Worm (Caenorhabditis elegans): ENCODE results near the gene lron-4.
A peak's percentile ranks its signal among the peaks of the same experiment; 100 is the strongest.

lron-4 gene

ce11 chrII:8128273-8129039 is 16.5 kb upstream of the lron-4 start:
- peak; percentile 26 for TF ChIP-seq gmeb-1 (tag; optimal IDR thresholded peaks at IDR 0.05)
- TF ChIP-seq mab-5 (tag; optimal IDR thresholded peaks at IDR 0.05), result no peak
- TF ChIP-seq sma-9 (GFP tag; optimal IDR thresholded peaks at IDR 0.05), result peak; percentile 95
- TF ChIP-seq sma-9 (tag; optimal IDR thresholded peaks at IDR 0.05), result no peak
- TF ChIP-seq fos-1 (tag; optimal IDR thresholded peaks at IDR 0.05), result peak; percentile 29
- TF ChIP-seq unc-55 (GFP tag; optimal IDR thresholded peaks at IDR 0.05), result peak; percentile 44
- no peak for TF ChIP-seq Y55F3AM.14 (GFP tag; optimal IDR thresholded peaks at IDR 0.05)
- no peak for TF ChIP-seq ztf-1 (GFP tag; conservative IDR thresholded peaks at IDR 0.05)
- peak; percentile 45 for TF ChIP-seq C34F6.9 (tag; optimal IDR thresholded peaks at IDR 0.05)
- TF ChIP-seq F13H6.1 (tag; optimal IDR thresholded peaks at IDR 0.05), result peak; percentile 64
- peak; percentile 40 for TF ChIP-seq sma-3 (GFP tag; optimal IDR thresholded peaks at IDR 0.05)
- no peak for TF ChIP-seq lin-39 (tag; optimal IDR thresholded peaks at IDR 0.05)
- TF ChIP-seq sem-4 (tag; optimal IDR thresholded peaks at IDR 0.05), result peak; percentile 56
- no peak for TF ChIP-seq nhr-237 (tag; optimal IDR thresholded peaks at IDR 0.05)
- no peak for TF ChIP-seq zag-1 (tag; optimal IDR thresholded peaks at IDR 0.05)
- no peak for TF ChIP-seq peb-1 (tag; optimal IDR thresholded peaks at IDR 0.05)
- peak; percentile 99 for TF ChIP-seq nhr-129 (tag; optimal IDR thresholded peaks at IDR 0.05)
- TF ChIP-seq ztf-4 (tag; optimal IDR thresholded peaks at IDR 0.05), result peak; percentile 45
- no peak for TF ChIP-seq unc-39 (tag; optimal IDR thresholded peaks at IDR 0.05)
- TF ChIP-seq mbf-1 (tag; optimal IDR thresholded peaks at IDR 0.05), result no peak
- TF ChIP-seq nhr-11 (tag; optimal IDR thresholded peaks at IDR 0.05), result no peak
- peak; percentile 1 for TF ChIP-seq lin-13 (GFP tag; optimal IDR thresholded peaks at IDR 0.05)
- no peak for TF ChIP-seq aly-2 (tag; optimal IDR thresholded peaks at IDR 0.05)
- TF ChIP-seq lsy-2 (tag; optimal IDR thresholded peaks at IDR 0.05), result peak; percentile 34 to 44
- TF ChIP-seq ceh-82 (tag; optimal IDR thresholded peaks at IDR 0.05), result no peak
- no peak for TF ChIP-seq R02D3.7 (tag; optimal IDR thresholded peaks at IDR 0.05)
- no peak for TF ChIP-seq elt-1 (tag; optimal IDR thresholded peaks at IDR 0.05)
- TF ChIP-seq nhr-25 (tag; optimal IDR thresholded peaks at IDR 0.05), result peak; percentile 92
- TF ChIP-seq crh-2 (tag; optimal IDR thresholded peaks at IDR 0.05), result peak; percentile 81
- TF ChIP-seq unc-62 (GFP tag; optimal IDR thresholded peaks at IDR 0.05), result peak; percentile 36
- TF ChIP-seq nhr-21 (tag; optimal IDR thresholded peaks at IDR 0.05), result peak; percentile 63
- TF ChIP-seq nhr-12 (tag; optimal IDR thresholded peaks at IDR 0.05), result no peak
- no peak for TF ChIP-seq elt-3 (tag; optimal IDR thresholded peaks at IDR 0.05)
- TF ChIP-seq ceh-16 (tag; optimal IDR thresholded peaks at IDR 0.05), result peak; percentile 58
- TF ChIP-seq nhr-6 (tag; optimal IDR thresholded peaks at IDR 0.05), result peak; percentile 84
- no peak for TF ChIP-seq nhr-23 (tag; optimal IDR thresholded peaks at IDR 0.05)
- peak; percentile 6 for TF ChIP-seq blmp-1 (tag; optimal IDR thresholded peaks at IDR 0.05; ENCODE audit: insufficient read depth)
- peak; percentile 20 for TF ChIP-seq egl-27 (tag; optimal IDR thresholded peaks at IDR 0.05)
- TF ChIP-seq snpc-4 (tag; optimal IDR thresholded peaks at IDR 0.05), result no peak

DNA sequence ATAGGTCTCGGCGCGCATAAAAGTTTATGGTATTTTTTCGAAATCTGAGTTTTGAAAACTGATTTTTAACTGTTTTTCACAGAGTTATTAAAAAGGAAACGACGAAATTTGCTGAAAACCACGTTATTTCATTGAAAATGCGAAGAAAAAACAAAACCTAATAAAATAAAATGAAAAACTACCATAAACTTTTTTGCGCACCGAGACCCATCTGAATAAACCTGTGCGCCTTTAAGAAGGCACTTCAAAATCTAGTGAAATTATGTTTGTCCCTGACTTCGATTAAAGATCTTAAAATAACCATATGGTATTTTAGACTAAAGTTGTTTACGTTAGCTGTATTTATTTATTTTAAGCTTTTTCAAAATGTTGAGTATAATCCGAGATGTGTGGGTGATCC is 15.8 kb upstream of the lron-4 start:
- TF ChIP-seq ZK546.5 (tag; optimal IDR thresholded peaks at IDR 0.05), result no peak
- no peak for TF ChIP-seq lin-13 (GFP tag; optimal IDR thresholded peaks at IDR 0.05)
- TF ChIP-seq mbf-1 (tag; optimal IDR thresholded peaks at IDR 0.05), result no peak
- TF ChIP-seq unc-39 (tag; optimal IDR thresholded peaks at IDR 0.05), result no peak
- TF ChIP-seq snpc-4 (tag; optimal IDR thresholded peaks at IDR 0.05), result no peak
- TF ChIP-seq alr-1 (tag; optimal IDR thresholded peaks at IDR 0.05), result no peak
- TF ChIP-seq ama-1 (optimal IDR thresholded peaks at IDR 0.05), result no peak
- TF ChIP-seq nhr-10 (tag; optimal IDR thresholded peaks at IDR 0.05), result no peak
- TF ChIP-seq nhr-21 (tag; optimal IDR thresholded peaks at IDR 0.05), result no peak
- TF ChIP-seq sma-3 (GFP tag; optimal IDR thresholded peaks at IDR 0.05), result no peak
- TF ChIP-seq elt-3 (tag; optimal IDR thresholded peaks at IDR 0.05), result no peak
- no peak for TF ChIP-seq unc-62 (GFP tag; optimal IDR thresholded peaks at IDR 0.05)
- TF ChIP-seq ceh-82 (tag; optimal IDR thresholded peaks at IDR 0.05), result no peak
- no peak for TF ChIP-seq nhr-129 (tag; optimal IDR thresholded peaks at IDR 0.05)
- no peak for TF ChIP-seq unc-55 (GFP tag; optimal IDR thresholded peaks at IDR 0.05)
- TF ChIP-seq elt-1 (tag; optimal IDR thresholded peaks at IDR 0.05), result no peak
- TF ChIP-seq F13H6.1 (tag; optimal IDR thresholded peaks at IDR 0.05), result no peak
- no peak for TF ChIP-seq lin-39 (tag; optimal IDR thresholded peaks at IDR 0.05)

Data from whole organism, L2 larva.